Worm (Caenorhabditis elegans): ENCODE measurements around the gene sqt-3.

Gene sqt-3

DNA sequence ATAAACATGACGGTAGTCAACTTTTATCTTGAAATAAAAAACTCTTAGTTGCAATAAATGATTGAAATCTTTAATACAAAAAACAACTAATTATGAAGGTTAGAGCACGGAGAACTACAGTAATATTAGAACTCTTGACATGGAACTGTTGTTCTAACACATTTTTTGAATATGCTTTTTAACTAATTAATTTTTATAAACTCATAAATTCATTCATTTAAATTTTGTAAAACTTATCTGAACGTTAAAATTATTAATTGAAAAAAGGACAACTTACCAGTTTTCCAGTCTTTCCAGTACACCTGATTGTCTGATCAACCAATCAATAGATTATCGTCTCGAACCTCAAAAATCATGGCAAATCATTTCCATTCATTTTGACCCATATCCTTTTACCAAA, at the start of gene sqt-3:
Gene sqt-3, plus strand, starts transcription at position 301 of the 400 bp plus-strand sequence.
- TF ChIP-seq fkh-8 (tag; optimal IDR thresholded peaks at IDR 0.05), result no peak
- no peak for TF ChIP-seq hpl-2 (GFP tag; optimal IDR thresholded peaks at IDR 0.05)
- no peak for TF ChIP-seq aly-2 (tag; optimal IDR thresholded peaks at IDR 0.05)
- TF ChIP-seq jun-1 (tag; optimal IDR thresholded peaks at IDR 0.05), result no peak
- TF ChIP-seq unc-30 (tag; optimal IDR thresholded peaks at IDR 0.05), result no peak
- no peak for TF ChIP-seq lin-35 (GFP tag; optimal IDR thresholded peaks at IDR 0.05)
- TF ChIP-seq unc-130 (tag; optimal IDR thresholded peaks at IDR 0.05), result no peak
- no peak for TF ChIP-seq grh-1 (GFP tag; IDR thresholded peaks at IDR 0.05)
- TF ChIP-seq C34B4.2 (tag; optimal IDR thresholded peaks at IDR 0.05), result no peak
- no peak for TF ChIP-seq sup-37 (GFP tag; optimal IDR thresholded peaks at IDR 0.05)
- TF ChIP-seq dsc-1 (tag; optimal IDR thresholded peaks at IDR 0.05), result no peak
- TF ChIP-seq ceh-63 (GFP tag; optimal IDR thresholded peaks at IDR 0.05), result no peak
- no peak for TF ChIP-seq fos-1 (tag; optimal IDR thresholded peaks at IDR 0.05)
- no peak for TF ChIP-seq tbx-2 (tag; optimal IDR thresholded peaks at IDR 0.05)
- no peak for TF ChIP-seq nhr-76 (tag; optimal IDR thresholded peaks at IDR 0.05)
- no peak for TF ChIP-seq sptf-1 (tag; optimal IDR thresholded peaks at IDR 0.05)
- no peak for TF ChIP-seq nhr-11 (tag; optimal IDR thresholded peaks at IDR 0.05)
- TF ChIP-seq vab-15 (tag; optimal IDR thresholded peaks at IDR 0.05), result no peak
- TF ChIP-seq fkh-10 (GFP tag; optimal IDR thresholded peaks at IDR 0.05), result no peak
- no peak for TF ChIP-seq unc-62 (GFP tag; optimal IDR thresholded peaks at IDR 0.05)

DNA sequence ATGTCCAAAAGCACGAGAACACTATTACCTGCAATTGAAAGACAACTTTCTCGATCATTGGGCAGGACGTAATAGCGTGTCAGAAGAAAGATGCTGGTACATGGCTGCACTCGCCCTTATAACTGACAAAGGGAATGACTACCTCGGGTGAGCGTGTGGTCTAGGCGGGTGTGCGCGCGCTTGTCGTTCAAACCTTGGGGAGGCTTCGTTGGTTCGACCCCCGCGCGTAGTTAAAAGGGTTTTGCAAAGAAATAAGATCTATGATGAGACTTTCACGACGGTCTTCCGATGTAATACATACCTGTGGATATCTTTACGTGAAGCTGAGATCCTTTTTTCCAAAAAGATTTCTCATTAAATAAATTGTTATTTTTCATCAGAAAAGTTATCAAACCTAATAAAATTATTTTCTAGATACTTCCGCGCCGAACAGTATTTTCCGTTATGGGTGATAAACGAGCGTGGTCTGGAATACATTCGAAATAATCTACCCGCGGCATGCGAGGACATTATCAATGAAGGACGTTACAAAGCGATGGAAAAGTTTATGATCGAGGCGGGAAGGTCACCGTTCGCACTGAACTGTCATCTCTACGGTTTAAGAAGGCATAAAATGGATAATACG, 49.0 kb upstream of the sqt-3 start:
- TF ChIP-seq nhr-85 (tag), result peak; percentile 93
- TF ChIP-seq ceh-88 (GFP tag; IDR thresholded peaks at IDR 0.05), result peak; percentile 73
- peak; percentile 56 for TF ChIP-seq pag-3 (tag; optimal IDR thresholded peaks at IDR 0.05; ENCODE audit: borderline replicate concordance, insufficient read depth)
- peak; percentile 36 for TF ChIP-seq vab-15 (tag; optimal IDR thresholded peaks at IDR 0.05)
- TF ChIP-seq isw-1 (GFP tag; IDR thresholded peaks at IDR 0.05), result peak; percentile 23; the same call in 1 of the 2 replicates
- TF ChIP-seq lin-14 (GFP tag; optimal IDR thresholded peaks at IDR 0.05), result peak; percentile 76
- TF ChIP-seq zip-4 (GFP tag; optimal IDR thresholded peaks at IDR 0.05), result peak; percentile 73
- TF ChIP-seq nhr-77 (tag; optimal IDR thresholded peaks at IDR 0.05), result peak; percentile 79
- TF ChIP-seq efl-3 (GFP tag; optimal IDR thresholded peaks at IDR 0.05), result peak; percentile 84
- peak; percentile 69 to 88 (median 84) for TF ChIP-seq ceh-82 (tag; optimal IDR thresholded peaks at IDR 0.05)
- TF ChIP-seq lsy-2 (tag; optimal IDR thresholded peaks at IDR 0.05), result peak; percentile 73 to 77
- peak; percentile 80 for TF ChIP-seq pqm-1 (tag; optimal IDR thresholded peaks at IDR 0.05)
- TF ChIP-seq nhr-19 (GFP tag; conservative IDR thresholded peaks at IDR 0.05), result peak; percentile 86
- TF ChIP-seq unc-62 (GFP tag; optimal IDR thresholded peaks at IDR 0.05), result no peak
- peak; percentile 87 for TF ChIP-seq nhr-90 (tag; optimal IDR thresholded peaks at IDR 0.05; ENCODE audit: poor library complexity)
- TF ChIP-seq nhr-28 (tag; optimal IDR thresholded peaks at IDR 0.05), result no peak
- no peak for TF ChIP-seq aha-1 (tag; optimal IDR thresholded peaks at IDR 0.05)
- TF ChIP-seq zag-1 (tag; optimal IDR thresholded peaks at IDR 0.05), result no peak
- TF ChIP-seq C16A3.4 (tag; optimal IDR thresholded peaks at IDR 0.05), result peak; percentile 77
- peak; percentile 39 for TF ChIP-seq nhr-237 (tag; optimal IDR thresholded peaks at IDR 0.05)
- peak; percentile 10 for TF ChIP-seq lir-3 (tag; optimal IDR thresholded peaks at IDR 0.05; ENCODE audit: poor library complexity)
- TF ChIP-seq Y116A8C.19 (tag; optimal IDR thresholded peaks at IDR 0.05; ENCODE audit: borderline replicate concordance), result no peak
- peak; percentile 74 for TF ChIP-seq unc-98 (GFP tag; IDR thresholded peaks at IDR 0.05)
- peak; percentile 86 for TF ChIP-seq aly-2 (tag; optimal IDR thresholded peaks at IDR 0.05)
- TF ChIP-seq nhr-47 (tag; optimal IDR thresholded peaks at IDR 0.05), result peak; percentile 93
- TF ChIP-seq blmp-1 (tag; optimal IDR thresholded peaks at IDR 0.05), result no peak
- TF ChIP-seq unc-30 (tag; optimal IDR thresholded peaks at IDR 0.05), result no peak
- TF ChIP-seq sox-4 (tag; optimal IDR thresholded peaks at IDR 0.05), result peak; percentile 72
- peak; percentile 27 to 68 (median 56) for TF ChIP-seq dpl-1 (GFP tag; optimal IDR thresholded peaks at IDR 0.05)
- TF ChIP-seq skn-1 (tag; optimal IDR thresholded peaks at IDR 0.05), result peak; percentile 88
- TF ChIP-seq hpl-2 (GFP tag; optimal IDR thresholded peaks at IDR 0.05), result peak; percentile 26
- TF ChIP-seq mab-9 (GFP tag; IDR thresholded peaks at IDR 0.05), result peak; percentile 75
- peak; percentile 87 for TF ChIP-seq swsn-7 (tag; optimal IDR thresholded peaks at IDR 0.05)
- TF ChIP-seq fkh-4 (tag; optimal IDR thresholded peaks at IDR 0.05; ENCODE audit: borderline replicate concordance), result peak; percentile 14
- peak; percentile 81 for TF ChIP-seq egl-13 (tag; optimal IDR thresholded peaks at IDR 0.05)
- peak; percentile 23 for TF ChIP-seq ceh-90 (tag; optimal IDR thresholded peaks at IDR 0.05)

Data from whole organism, L1 larva.